Worm (Caenorhabditis elegans) whole organism, late embryonic: ENCODE data around the gene asah-2.

ENCODE experiments used
- C38D4.7 ChIP-seq: fragments of 200-800 bp; sonication (Bioruptor generic); optimal IDR thresholded peaks from 2 replicates; lab custom pipeline; 2018; ENCODE audit warnings: mild to moderate bottlenecking, missing genetic modification characterization, moderate library complexity, missing compliant biosample characterization
- fkh-10 ChIP-seq: fragments of 150-350 bp; optimal IDR thresholded peaks from 2 replicates; lab custom pipeline; 2014; ENCODE audit warnings: missing biosample characterization, missing genetic modification reagents, missing genetic modification characterization
- pat-9 ChIP-seq: fragments of 200-800 bp; sonication (Bioruptor generic); optimal IDR thresholded peaks from 2 replicates; lab custom pipeline; 2018; ENCODE audit warnings: mild to moderate bottlenecking, missing genetic modification characterization, moderate library complexity, missing compliant biosample characterization
- pqm-1 ChIP-seq: sonication (generic microtip); optimal IDR thresholded peaks from 2 replicates; lab custom pipeline; 2016; ENCODE audit warnings: missing genetic modification characterization, missing compliant biosample characterization
- sdc-2 ChIP-seq: sonication (generic microtip); optimal IDR thresholded peaks from 2 replicates; lab custom pipeline; 2016; ENCODE audit warnings: missing genotype, missing genetic modification characterization, missing compliant biosample characterization

DNA sequence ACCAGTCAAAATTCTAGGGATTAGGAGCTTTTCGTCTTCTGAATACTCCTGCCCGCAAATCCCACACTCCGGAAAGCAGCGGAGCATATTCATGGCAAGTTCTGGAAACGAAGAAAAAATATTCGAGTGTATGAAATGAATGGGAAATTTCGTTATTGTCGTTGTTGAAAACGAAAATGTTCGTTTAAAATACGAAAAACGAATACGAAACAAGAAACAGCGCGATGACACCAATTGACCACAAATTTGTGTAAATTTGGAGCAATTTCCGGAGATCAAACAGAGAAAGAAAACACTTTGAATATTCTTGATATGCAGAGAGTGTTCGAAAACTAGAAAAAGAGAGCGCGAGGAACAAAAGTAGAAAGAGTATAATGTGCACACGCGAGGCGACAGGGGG, 33.8 kb upstream of the asah-2 start, which contains the start of gene ZK945.4:
- TF ChIP-seq C38D4.7 (GFP tag; lab: Kevin White, UChicago) (no peak), sdc-2 (no peak), pat-9 (tag; lab: Kevin White, UChicago) (no peak), fkh-10 (GFP tag; lab: Kevin White, UChicago) (no peak), pqm-1 (tag; lab: Kevin White, UChicago) (no peak)
